Worm (Caenorhabditis elegans): ENCODE measurements around the gene Y5H2B.3.
A peak's percentile ranks its signal among the peaks of the same experiment; 100 is the strongest.

The Y5H2B.3 gene

DNA sequence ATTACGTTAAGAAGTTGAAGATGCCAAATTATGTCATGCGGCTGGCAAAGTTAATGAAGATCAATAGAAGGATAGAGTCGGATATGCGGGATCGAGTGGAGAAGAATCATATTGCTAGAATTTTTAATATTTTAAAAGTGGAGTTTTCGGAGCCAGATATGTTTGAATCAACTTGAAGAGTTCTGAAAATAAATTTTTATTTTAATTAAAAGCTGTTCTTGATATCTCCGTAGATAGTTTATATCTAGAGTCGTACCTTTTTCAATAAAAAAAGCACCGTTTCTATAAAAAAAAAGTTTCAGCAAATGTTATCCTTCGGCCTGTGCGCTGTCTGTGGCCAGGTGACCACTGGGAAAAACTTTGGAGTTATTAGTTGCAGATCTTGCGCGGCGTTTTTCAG lies 45.1 kb downstream of the Y5H2B.3 start, which contains the start of gene nhr-96:
Gene nhr-96 (plus strand): TSS at position 301 of the 400 bp plus-strand sequence.
- TF ChIP-seq dpl-1 (GFP tag; optimal IDR thresholded peaks at IDR 0.05) (no peak), tlf-1 (GFP tag; optimal IDR thresholded peaks at IDR 0.05) (no peak), nfya-1 (tag; optimal IDR thresholded peaks at IDR 0.05; ENCODE audit: borderline replicate concordance, insufficient read depth) (no peak), hsf-1 (GFP tag; IDR thresholded peaks at IDR 0.05) (no peak), madf-3 (GFP tag; IDR thresholded peaks at IDR 0.05) (no peak), mes-4 (tag; optimal IDR thresholded peaks at IDR 0.05) (no peak), athp-1 (tag; optimal IDR thresholded peaks at IDR 0.05) (no peak), F39B2.1 (GFP tag; IDR thresholded peaks at IDR 0.05) (no peak), ceh-40 (GFP tag; IDR thresholded peaks at IDR 0.05) (no peak), nfya-2 (GFP tag; IDR thresholded peaks at IDR 0.05) (no peak), rec-8 (tag; optimal IDR thresholded peaks at IDR 0.05) (no peak), cebp-1 (GFP tag; IDR thresholded peaks at IDR 0.05) (no peak), cebp-1 (tag; optimal IDR thresholded peaks at IDR 0.05) (no peak), Y53F4B.3 (GFP tag; IDR thresholded peaks at IDR 0.05) (no peak), ztf-26 (tag; optimal IDR thresholded peaks at IDR 0.05) (no peak), dpff-1 (tag; optimal IDR thresholded peaks at IDR 0.05) (no peak), nhr-120 (GFP tag; IDR thresholded peaks at IDR 0.05) (no peak), F33H1.4 (GFP tag; IDR thresholded peaks at IDR 0.05) (no peak), unc-130 (GFP tag; optimal IDR thresholded peaks at IDR 0.05) (no peak)

DNA sequence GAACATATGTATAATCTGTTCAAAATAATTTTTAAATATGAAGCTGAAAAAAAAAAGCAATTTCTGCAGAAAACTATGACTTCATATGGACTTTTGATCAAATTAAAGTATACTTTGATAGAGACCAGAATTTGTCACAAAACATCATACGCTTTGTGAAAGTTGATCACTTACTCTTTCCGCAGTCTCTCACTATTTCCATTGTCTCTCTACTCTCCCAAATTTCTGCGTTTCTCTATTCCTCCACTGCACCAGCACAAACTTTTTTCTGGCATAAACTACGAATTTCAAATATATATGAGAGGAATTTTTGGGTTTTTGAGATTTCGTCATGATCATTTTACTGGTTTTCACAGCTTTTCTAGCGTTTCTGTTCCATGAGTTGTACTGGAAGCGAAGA lies 47.8 kb downstream of the Y5H2B.3 start, which contains the start of gene cyp-33C4:
Gene cyp-33C4 (plus strand): TSS at position 293 of the 400 bp plus-strand sequence.
- no peak for TF ChIP-seq atf-7 (tag; optimal IDR thresholded peaks at IDR 0.05)
- TF ChIP-seq nhr-80 (tag; optimal IDR thresholded peaks at IDR 0.05), result peak; percentile 33
- no peak for TF ChIP-seq hmg-20 (GFP tag; IDR thresholded peaks at IDR 0.05)
- 0 out of 2 replicates have a peak, but pooled peaks have one; percentile 27 for TF ChIP-seq cebp-1 (GFP tag; IDR thresholded peaks at IDR 0.05)
- peak; percentile 55 for TF ChIP-seq cebp-1 (tag; optimal IDR thresholded peaks at IDR 0.05)
- TF ChIP-seq hmg-1.2 (GFP tag; IDR thresholded peaks at IDR 0.05), result peak; percentile 71; the same call in 1 of the 2 replicates

- TF ChIP-seq K12H6.12 (tag; optimal IDR thresholded peaks at IDR 0.05), result no peak
- TF ChIP-seq ceh-40 (GFP tag; IDR thresholded peaks at IDR 0.05), result no peak
- no peak for TF ChIP-seq ceh-79 (tag; optimal IDR thresholded peaks at IDR 0.05)
- no peak for TF ChIP-seq attf-6 (GFP tag; IDR thresholded peaks at IDR 0.05)
- TF ChIP-seq Y53G8AR.9 (GFP tag; conservative IDR thresholded peaks at IDR 0.05), result no peak
- no peak for TF ChIP-seq pha-4 (tag; optimal IDR thresholded peaks at IDR 0.05)
- TF ChIP-seq sea-2 (GFP tag; IDR thresholded peaks at IDR 0.05), result no peak
- no peak for TF ChIP-seq lin-26 (GFP tag; IDR thresholded peaks at IDR 0.05)
- TF ChIP-seq B0035.1 (tag; optimal IDR thresholded peaks at IDR 0.05), result no peak
Measured at ce11 chrV:2238012-2238411, 49.9 kb downstream of the Y5H2B.3 start.

All from whole organism, young adult.